Worm (Caenorhabditis elegans) whole organism, early embryonic: ENCODE data around the gene czw-1.

Experiments
- F13C5.2 ChIP-seq: sonication (generic microtip); optimal IDR thresholded peaks from 2 replicates; lab custom pipeline; 2017; ENCODE audit warnings: mild to moderate bottlenecking, missing genetic modification characterization, inconsistent platforms, missing compliant biosample characterization
- ama-1 ChIP-seq: fragments of 150-350 bp; optimal IDR thresholded peaks from 2 replicates; lab custom pipeline; 2014
- ceh-13 ChIP-seq: fragments of 200-800 bp; sonication (Bioruptor generic); optimal IDR thresholded peaks from 2 replicates; lab custom pipeline; 2018; ENCODE audit warnings: mild to moderate bottlenecking, missing genetic modification characterization, missing compliant biosample characterization
- flt-1 ChIP-seq: fragments of 200-800 bp; sonication (Bioruptor generic); IDR thresholded peaks from 2 replicates; pipeline ENCODE4 v1.3.6; 2022; ENCODE audit warnings: missing genetic modification characterization, missing compliant biosample characterization
- tbx-37 ChIP-seq: fragments of 200-800 bp; sonication (Bioruptor generic); conservative IDR thresholded peaks from 2 replicates; pipeline ENCODE4 v1.3.6; 2022; ENCODE audit warnings: missing genetic modification reagents, missing genetic modification characterization, missing compliant biosample characterization
- tra-4 ChIP-seq: sonication (generic microtip); optimal IDR thresholded peaks from 2 replicates; lab custom pipeline; 2017; ENCODE audit warnings: missing genetic modification characterization, missing compliant biosample characterization

DNA sequence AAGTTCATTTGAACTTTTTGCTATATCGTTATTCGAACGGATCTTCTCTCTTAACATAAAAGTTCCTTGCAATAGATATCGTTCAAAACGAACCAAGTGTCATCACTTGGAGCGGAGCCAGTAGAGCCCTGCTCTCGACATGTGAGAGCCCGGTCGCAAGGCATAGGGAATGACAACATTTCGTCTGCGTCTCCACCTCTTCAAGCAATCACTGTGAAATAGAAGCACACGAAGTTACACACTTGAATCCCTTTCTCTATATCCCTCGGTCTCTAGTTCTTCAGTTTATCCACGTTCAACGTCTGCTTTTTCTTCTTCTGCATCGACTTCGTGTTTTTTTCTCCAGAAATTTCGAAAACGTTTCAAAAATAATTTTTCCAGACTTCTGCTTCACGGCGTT lies 43.3 kb downstream of the czw-1 start, which contains the start of gene C49H3.6:
- no peak for TF ChIP-seq ama-1 (lab: Kevin White, UChicago)
- TF ChIP-seq F13C5.2 (tag; lab: Kevin White, UChicago): no peak
- TF ChIP-seq tbx-37 (GFP tag; lab: Robert Waterston, UW): no peak
- no peak for TF ChIP-seq ceh-13
- TF ChIP-seq flt-1 (GFP tag; lab: Robert Waterston, UW): no peak
- TF ChIP-seq tra-4 (tag; lab: Kevin White, UChicago): no peak
